Fruit fly (Drosophila melanogaster) whole organism, embryonic: Measurements from ENCODE around the gene CG7101.

Experiments
- Adf1 ChIP-seq: fragments of 200-800 bp; sonication (Bioruptor generic); IDR thresholded peaks from 2 replicates; pipeline ENCODE4 v1.3.6; 2022; ENCODE audit warnings: missing biosample characterization, missing genetic modification characterization
- Awh ChIP-seq: fragments of 200-800 bp; sonication (Bioruptor generic); IDR thresholded peaks from 2 replicates; pipeline ENCODE4, ENCODE4 v1.3.6; 2022; ENCODE audit warnings: missing biosample characterization, missing genetic modification characterization
- CG10209 ChIP-seq: fragments of 200-800 bp; sonication (Bioruptor generic); optimal IDR thresholded peaks from 3 replicates; lab custom pipeline; 2017; ENCODE audit warnings: missing biosample characterization, mild to moderate bottlenecking, missing genetic modification characterization, missing genetic modification reagents
- CG12071 ChIP-seq: fragments of 200-800 bp; sonication (Bioruptor generic); optimal IDR thresholded peaks from 3 replicates; lab custom pipeline; 2018; ENCODE audit warnings: missing biosample characterization, mild to moderate bottlenecking, missing genetic modification characterization
- CG13424 ChIP-seq: fragments of 200-800 bp; sonication (Bioruptor generic); optimal IDR thresholded peaks from 2 replicates; lab custom pipeline; 2019; ENCODE audit warnings: missing biosample characterization, mild to moderate bottlenecking, missing genetic modification characterization, moderate library complexity
- CG14014 ChIP-seq: fragments of 200-800 bp; sonication (Bioruptor generic); IDR thresholded peaks from 2 replicates; pipeline ENCODE4 v1.3.6; 2022; ENCODE audit warnings: missing biosample characterization, missing genetic modification characterization
- CG1529 ChIP-seq: fragments of 200-800 bp; sonication (Bioruptor generic); optimal IDR thresholded peaks from 3 replicates; lab custom pipeline; 2018; ENCODE audit warnings: missing biosample characterization, missing genetic modification characterization
- CG15479 ChIP-seq: fragments of 200-800 bp; sonication (Bioruptor generic); optimal IDR thresholded peaks from 3 replicates; lab custom pipeline; 2019; ENCODE audit warnings: missing biosample characterization, mild to moderate bottlenecking, missing genetic modification characterization, moderate library complexity
- CG2199 ChIP-seq: fragments of 200-800 bp; sonication (Bioruptor generic); IDR thresholded peaks from 3 replicates; pipeline ENCODE4 v1.3.6; 2022; ENCODE audit warnings: missing biosample characterization, missing genetic modification characterization
- CG3281 ChIP-seq: fragments of 200-800 bp; sonication (Bioruptor generic); optimal IDR thresholded peaks from 3 replicates; lab custom pipeline; 2017; ENCODE audit warnings: missing biosample characterization, mild to moderate bottlenecking, missing genetic modification characterization
- CG3407 ChIP-seq: fragments of 200-800 bp; sonication (Bioruptor generic); optimal IDR thresholded peaks from 2 replicates; lab custom pipeline; 2018; ENCODE audit warnings: missing biosample characterization, mild to moderate bottlenecking, missing genetic modification characterization
- CG34224 ChIP-seq: fragments of 200-800 bp; sonication (Bioruptor generic); IDR thresholded peaks from 3 replicates; pipeline ENCODE4 v1.3.6; 2022; ENCODE audit warnings: missing biosample characterization, missing genetic modification characterization; ENCODE audit not compliant: partially characterized antibody
- CG3995 ChIP-seq: fragments of 200-800 bp; sonication (Bioruptor generic); optimal IDR thresholded peaks from 3 replicates; lab custom pipeline; 2016; ENCODE audit warnings: missing biosample characterization, missing genetic modification characterization
- CG4404 ChIP-seq: fragments of 200-800 bp; sonication (Bioruptor generic); IDR thresholded peaks from 2 replicates; pipeline ENCODE4 v1.3.6; 2022; ENCODE audit warnings: missing biosample characterization, missing genetic modification characterization
- CG6272 ChIP-seq: fragments of 200-800 bp; sonication (Bioruptor generic); IDR thresholded peaks from 2 replicates; pipeline ENCODE4 v1.3.6; 2022; ENCODE audit warnings: missing biosample characterization, missing genetic modification characterization
- CG7372 ChIP-seq: fragments of 200-800 bp; sonication (Bioruptor generic); IDR thresholded peaks from 2 replicates; pipeline ENCODE4 v1.3.6; 2022; ENCODE audit warnings: missing biosample characterization, missing genetic modification characterization
- CG7928 ChIP-seq: fragments of 200-800 bp; sonication (Bioruptor generic); optimal IDR thresholded peaks from 2 replicates; lab custom pipeline; 2017; ENCODE audit warnings: missing biosample characterization, mild to moderate bottlenecking, missing genetic modification characterization
- CG9437 ChIP-seq: fragments of 200-800 bp; sonication (Bioruptor generic); optimal IDR thresholded peaks from 2 replicates; lab custom pipeline; 2018; ENCODE audit warnings: missing biosample characterization, mild to moderate bottlenecking, missing genetic modification characterization
- Dbx ChIP-seq: fragments of 200-800 bp; sonication (Bioruptor generic); IDR thresholded peaks from 3 replicates; pipeline ENCODE4 v1.3.6; 2022; ENCODE audit warnings: missing biosample characterization, missing genetic modification characterization
- Ets97D ChIP-seq: fragments of 200-800 bp; sonication (Bioruptor generic); optimal IDR thresholded peaks from 3 replicates; lab custom pipeline; 2016; ENCODE audit warnings: missing biosample characterization, missing genetic modification characterization
- Gug ChIP-seq: fragments of 200-800 bp; sonication (Bioruptor generic); IDR thresholded peaks from 4 replicates; pipeline ENCODE4 v1.3.6; 2022; ENCODE audit warnings: missing biosample characterization, missing genetic modification characterization
- HLHmδ ChIP-seq: fragments of 200-800 bp; sonication (Bioruptor generic); optimal IDR thresholded peaks from 2 replicates; lab custom pipeline; 2018; ENCODE audit warnings: missing biosample characterization, mild to moderate bottlenecking, missing genetic modification characterization, moderate library complexity
- Hmr ChIP-seq: fragments of 200-800 bp; sonication (Bioruptor generic); optimal IDR thresholded peaks from 3 replicates; lab custom pipeline; 2017; ENCODE audit warnings: mild to moderate bottlenecking, missing biosample characterization, missing genetic modification reagents, missing genetic modification characterization
- Jarid2 ChIP-seq: fragments of 200-800 bp; sonication (Bioruptor generic); optimal IDR thresholded peaks from 3 replicates; lab custom pipeline; 2017; ENCODE audit warnings: mild to moderate bottlenecking, missing biosample characterization, missing genetic modification reagents, missing genetic modification characterization
- Med ChIP-seq: fragments of 200-800 bp; sonication (Bioruptor generic); peaks from one replicate; lab custom pipeline; 2016; ENCODE audit warnings: missing biosample characterization, missing genetic modification characterization, mild to moderate bottlenecking, inconsistent platforms, moderate library complexity
- Mes4 ChIP-seq: fragments of 200-800 bp; sonication (Bioruptor generic); optimal IDR thresholded peaks from 2 replicates; lab custom pipeline; 2016; ENCODE audit warnings: missing biosample characterization, missing genetic modification characterization
- Mrtf ChIP-seq: fragments of 200-800 bp; sonication (Bioruptor generic); IDR thresholded peaks from 3 replicates; pipeline ENCODE4 v1.3.6; 2022; ENCODE audit warnings: missing biosample characterization, missing genetic modification characterization
- NC2α ChIP-seq: fragments of 200-800 bp; sonication (Bioruptor generic); optimal IDR thresholded peaks from 2 replicates; lab custom pipeline; 2016; ENCODE audit warnings: missing biosample characterization, missing genetic modification characterization
- Rfx ChIP-seq: fragments of 200-800 bp; sonication (Bioruptor generic); IDR thresholded peaks from 2 replicates; pipeline ENCODE4 v1.3.6; 2022; ENCODE audit warnings: missing biosample characterization, missing genetic modification characterization
- Side ChIP-seq: fragments of 200-800 bp; sonication (Bioruptor generic); optimal IDR thresholded peaks from 2 replicates; lab custom pipeline; 2016; ENCODE audit warnings: missing biosample characterization, missing genetic modification characterization
- Six4 ChIP-seq: fragments of 200-800 bp; sonication (Bioruptor generic); optimal IDR thresholded peaks from 2 replicates; lab custom pipeline; 2016; ENCODE audit warnings: missing biosample characterization, missing genetic modification characterization
- Ssrp ChIP-seq: fragments of 200-800 bp; sonication (Bioruptor generic); optimal IDR thresholded peaks from 2 replicates; lab custom pipeline; 2018; ENCODE audit warnings: missing biosample characterization, mild to moderate bottlenecking, missing genetic modification characterization, moderate library complexity
- Xrp1 ChIP-seq: fragments of 200-800 bp; sonication (Bioruptor generic); IDR thresholded peaks from 2 replicates; pipeline ENCODE4 v1.3.6; 2022; ENCODE audit warnings: missing biosample characterization, missing genetic modification characterization
- bowl ChIP-seq: fragments of 200-800 bp; sonication (Bioruptor generic); IDR thresholded peaks from 2 replicates; pipeline ENCODE4 v1.3.6; 2022; ENCODE audit warnings: missing biosample characterization, missing genetic modification characterization
- btn ChIP-seq: fragments of 200-800 bp; sonication (Bioruptor generic); optimal IDR thresholded peaks from 2 replicates; lab custom pipeline; 2016; ENCODE audit warnings: missing biosample characterization, missing genetic modification characterization
- caup ChIP-seq: fragments of 200-800 bp; sonication (Bioruptor generic); optimal IDR thresholded peaks from 3 replicates; lab custom pipeline; 2017; ENCODE audit warnings: missing biosample characterization, mild to moderate bottlenecking, missing genetic modification characterization, moderate library complexity; ENCODE audit not compliant: severe bottlenecking
- chm ChIP-seq: fragments of 200-800 bp; sonication (Bioruptor generic); IDR thresholded peaks from 2 replicates; pipeline ENCODE4 v1.3.6; 2022; ENCODE audit warnings: missing biosample characterization, missing genetic modification characterization
- gro ChIP-seq: fragments of 200-800 bp; sonication (Bioruptor generic); optimal IDR thresholded peaks from 2 replicates; lab custom pipeline; 2016; ENCODE audit warnings: missing biosample characterization, missing genetic modification characterization
- lbe ChIP-seq: fragments of 200-800 bp; sonication (Bioruptor generic); optimal IDR thresholded peaks from 2 replicates; lab custom pipeline; 2016; ENCODE audit warnings: missing biosample characterization, mild to moderate bottlenecking, missing genetic modification characterization
- lilli ChIP-seq: fragments of 200-800 bp; sonication (Bioruptor generic); optimal IDR thresholded peaks from 3 replicates; lab custom pipeline; 2016; ENCODE audit warnings: missing biosample characterization, missing genetic modification characterization
- nerfin-1 ChIP-seq: fragments of 200-800 bp; sonication (Bioruptor generic); optimal IDR thresholded peaks from 3 replicates; lab custom pipeline; 2019; ENCODE audit warnings: missing biosample characterization, mild to moderate bottlenecking, missing genetic modification characterization, moderate library complexity
- oc ChIP-seq: fragments of 200-800 bp; sonication (Bioruptor generic); optimal IDR thresholded peaks from 2 replicates; lab custom pipeline; 2018; ENCODE audit warnings: missing biosample characterization, mild to moderate bottlenecking, missing genetic modification characterization, moderate library complexity
- psq ChIP-seq: fragments of 200-800 bp; sonication (Bioruptor generic); optimal IDR thresholded peaks from 2 replicates; lab custom pipeline; 2017; ENCODE audit warnings: missing biosample characterization, missing genetic modification characterization
- rib ChIP-seq: fragments of 200-800 bp; sonication (Bioruptor generic); IDR thresholded peaks from 2 replicates; pipeline ENCODE4 v1.3.6; 2022; ENCODE audit warnings: missing biosample characterization, missing genetic modification characterization
- row ChIP-seq: fragments of 200-800 bp; sonication (Bioruptor generic); IDR thresholded peaks from 3 replicates; pipeline ENCODE4 v1.3.6; 2022; ENCODE audit warnings: missing biosample characterization, missing genetic modification characterization
- schlank ChIP-seq: fragments of 200-800 bp; sonication (Bioruptor generic); optimal IDR thresholded peaks from 2 replicates; lab custom pipeline; 2018; ENCODE audit warnings: missing biosample characterization, mild to moderate bottlenecking, missing genetic modification characterization
- scrt ChIP-seq: fragments of 200-800 bp; sonication (Bioruptor generic); optimal IDR thresholded peaks from 2 replicates; lab custom pipeline; 2018; ENCODE audit warnings: missing biosample characterization, mild to moderate bottlenecking, missing genetic modification characterization, moderate library complexity
- sim ChIP-seq: fragments of 200-800 bp; sonication (Bioruptor generic); IDR thresholded peaks from 2 replicates; pipeline ENCODE4 v1.3.6; 2022; ENCODE audit warnings: missing biosample characterization, missing genetic modification characterization
- ssp ChIP-seq: fragments of 200-800 bp; sonication (Bioruptor generic); IDR thresholded peaks from 2 replicates; pipeline ENCODE4 v1.3.6; 2022; ENCODE audit warnings: missing biosample characterization, missing genetic modification characterization
- tio ChIP-seq: fragments of 200-800 bp; sonication (Bioruptor generic); optimal IDR thresholded peaks from 2 replicates; lab custom pipeline; 2017; ENCODE audit warnings: missing biosample characterization, missing genetic modification characterization, inconsistent platforms
- trh ChIP-seq: fragments of 200-800 bp; sonication (Bioruptor generic); optimal IDR thresholded peaks from 2 replicates; lab custom pipeline; 2016; ENCODE audit warnings: missing biosample characterization, missing genetic modification characterization
- zf30C ChIP-seq: fragments of 200-800 bp; sonication (Bioruptor generic); optimal IDR thresholded peaks from 3 replicates; lab custom pipeline; 2018; ENCODE audit warnings: missing biosample characterization, mild to moderate bottlenecking, missing genetic modification characterization

The CG7101 gene

dm6 chrX:18832371-18832852 is 2.0 kb downstream of the CG7101 start, which contains the start of gene Pvf1 (continued):
- TF ChIP-seq CG3995 (peak; percentile 85), CG15479 (no peak), lilli (GFP tag; lab: Kevin White, UChicago) (no peak), Med (GFP tag; lab: Kevin White, UChicago) (peak; percentile 87), CG34224 (GFP tag; lab: Robert Waterston, UW) (no peak; the same call in 2 of the 3 replicates), Xrp1 (GFP tag; lab: Robert Waterston, UW) (peak; percentile 29; the same call in 1 of the 2 replicates), Rfx (no peak), Awh (GFP tag; lab: Robert Waterston, UW) (no peak), ssp (GFP tag; lab: Robert Waterston, UW) (no peak), CG6272 (GFP tag; lab: Robert Waterston, UW) (no peak), Mes4 (GFP tag; lab: Kevin White, UChicago) (no peak), HLHmδ (GFP tag; lab: Kevin White, UChicago) (no peak), CG2199 (GFP tag; lab: Robert Waterston, UW) (no peak), scrt (GFP tag; lab: Kevin White, UChicago) (no peak), lbe (GFP tag; lab: Kevin White, UChicago) (no peak), schlank (tag; lab: Kevin White, UChicago) (no peak), row (GFP tag; lab: Robert Waterston, UW) (peak; percentile 77), trh (no peak), CG13424 (no peak), Gug (GFP tag; lab: Robert Waterston, UW) (no peak), CG7372 (GFP tag; lab: Robert Waterston, UW) (no peak), Mrtf (no peak), CG3407 (GFP tag; lab: Kevin White, UChicago) (no peak), Ets97D (GFP tag; lab: Kevin White, UChicago) (no peak), Dbx (GFP tag; lab: Robert Waterston, UW) (peak; percentile 12; the same call in 1 of the 3 replicates), CG7928 (no peak), Adf1 (GFP tag; lab: Robert Waterston, UW) (peak; percentile 25; the same call in 1 of the 2 replicates), Ssrp (tag; lab: Kevin White, UChicago) (no peak), CG4404 (GFP tag; lab: Robert Waterston, UW) (no peak), NC2α (GFP tag; lab: Kevin White, UChicago) (no peak), oc (tag; lab: Kevin White, UChicago) (no peak), CG9437 (GFP tag; lab: Kevin White, UChicago) (no peak), CG1529 (GFP tag; lab: Kevin White, UChicago) (no peak), Six4 (GFP tag; lab: Kevin White, UChicago) (no peak), sim (GFP tag; lab: Robert Waterston, UW) (no peak), bowl (GFP tag; lab: Robert Waterston, UW) (no peak), rib (GFP tag; lab: Robert Waterston, UW) (no peak), CG3281 (GFP tag; lab: Kevin White, UChicago) (peak; percentile 26), Hmr (GFP tag; lab: Kevin White, UChicago) (no peak), psq (GFP tag; lab: Kevin White, UChicago) (no peak), Jarid2 (peak; percentile 80), zf30C (GFP tag; lab: Kevin White, UChicago) (no peak), tio (no peak), CG10209 (GFP tag; lab: Kevin White, UChicago) (no peak), btn (GFP tag; lab: Kevin White, UChicago) (no peak), CG12071 (no peak), gro (GFP tag; lab: Kevin White, UChicago) (no peak), Side (no peak), chm (peak; percentile 44; the same call in 1 of the 2 replicates), CG14014 (no peak), caup (GFP tag; lab: Kevin White, UChicago) (no peak), nerfin-1 (tag; lab: Kevin White, UChicago) (no peak)
